Worm (Caenorhabditis elegans) whole organism, dauer: Measurements from ENCODE around the gene C01G5.7.

Experiments
- unc-62 ChIP-seq: sonication (generic microtip); optimal IDR thresholded peaks from 2 replicates; lab custom pipeline; 2017; ENCODE audit warnings: missing biosample characterization, missing genetic modification reagents, missing genetic modification characterization

C01G5.7 gene

ce11 chrIV:6522305-6522917 lies 4.5 kb downstream of the C01G5.7 start, which contains the start of gene ddi-1:
Gene ddi-1 (plus strand): TSS chrIV:6522867.
- TF ChIP-seq unc-62 (GFP tag; lab: Kevin White, UChicago) = no peak

ce11 chrIV:6523773-6524172 lies 5.8 kb downstream of the C01G5.7 start:
- no peak for TF ChIP-seq unc-62 (GFP tag; lab: Kevin White, UChicago)

ce11 chrIV:6524531-6524930 lies 6.6 kb downstream of the C01G5.7 start, which contains the start of gene C01G5.5:
Gene C01G5.5 (plus strand): TSS chrIV:6524610.
- no peak for TF ChIP-seq unc-62 (GFP tag; lab: Kevin White, UChicago)

ce11 chrIV:6526522-6526921 lies 8.6 kb downstream of the C01G5.7 start:
- no peak for TF ChIP-seq unc-62 (GFP tag; lab: Kevin White, UChicago)

DNA sequence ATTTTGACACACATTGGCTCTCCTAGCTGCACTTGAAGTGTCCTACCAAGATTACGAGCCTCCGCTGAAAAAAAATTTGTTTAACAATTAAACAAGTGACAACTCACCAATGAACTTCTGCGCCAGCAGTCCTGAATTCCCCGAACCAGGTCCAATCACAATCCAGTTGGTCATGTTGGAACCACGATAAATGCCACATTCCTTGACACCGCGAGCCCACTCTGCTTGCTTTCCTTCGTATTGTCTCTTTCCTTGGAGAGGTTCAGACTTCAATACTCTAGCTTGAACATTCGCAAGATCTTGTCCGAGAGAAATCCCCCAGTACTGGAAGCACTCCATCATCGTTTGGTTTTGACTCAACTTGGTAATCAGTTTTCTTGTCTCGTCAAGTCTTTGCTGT lies 10.2 kb downstream of the C01G5.7 start:
- no peak for TF ChIP-seq unc-62 (GFP tag; lab: Kevin White, UChicago)

DNA sequence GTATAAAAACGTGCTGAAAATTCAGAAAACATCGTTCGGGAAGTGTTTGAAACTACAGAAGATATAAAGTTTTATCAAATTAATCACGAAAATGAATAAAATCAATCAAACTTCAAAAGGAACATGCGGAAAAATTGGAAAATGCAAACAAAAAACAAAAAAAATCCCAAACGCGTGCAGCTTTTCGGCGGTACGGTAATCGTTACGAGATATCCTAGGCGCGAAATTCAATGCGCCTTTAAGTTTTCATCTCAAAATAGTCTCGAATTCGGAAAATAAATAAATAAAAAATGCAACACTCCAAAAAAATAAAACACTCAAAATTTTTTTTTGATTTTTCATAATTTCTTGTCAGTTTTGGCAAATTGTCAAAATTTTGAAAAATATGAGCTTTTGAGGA lies 11.9 kb downstream of the C01G5.7 start:
- TF ChIP-seq unc-62 (GFP tag; lab: Kevin White, UChicago) = no peak

- no peak for TF ChIP-seq unc-62 (GFP tag; lab: Kevin White, UChicago)
Observed at ce11 chrIV:6531450-6531849, 13.5 kb downstream of the C01G5.7 start, which contains the start of gene C01G5.4. Gene C01G5.4 (plus strand): TSS chrIV:6531750.

DNA sequence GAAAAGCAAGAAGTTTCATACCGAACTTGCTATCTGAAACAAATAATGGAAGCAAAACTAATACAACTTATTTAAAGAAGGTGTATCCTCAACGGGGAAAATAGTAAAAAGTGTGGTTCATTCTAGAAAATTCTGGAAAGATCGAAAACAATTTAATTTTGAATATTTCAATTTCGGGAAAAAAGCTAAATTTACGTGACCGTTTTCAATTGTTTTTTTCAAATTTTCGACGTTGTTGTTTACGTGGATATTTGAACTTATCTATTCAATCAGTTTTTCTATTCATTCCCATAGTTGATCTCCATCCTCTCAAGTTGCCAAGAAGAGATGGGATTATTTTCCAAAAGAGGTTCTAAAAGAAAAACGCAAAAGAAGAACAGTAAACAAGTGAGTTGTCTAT lies 17.9 kb downstream of the C01G5.7 start, which contains the start of gene C01G5.3:
TSS of gene C01G5.3 (plus strand) at position 301 of the 400 bp plus-strand sequence.
- TF ChIP-seq unc-62 (GFP tag; lab: Kevin White, UChicago) = no peak

ce11 chrIV:6541435-6541834 lies 23.5 kb downstream of the C01G5.7 start, which contains the start of gene C01G5.25:
Gene C01G5.25 (plus strand): TSS chrIV:6541684.
- TF ChIP-seq unc-62 (GFP tag; lab: Kevin White, UChicago) = no peak

DNA sequence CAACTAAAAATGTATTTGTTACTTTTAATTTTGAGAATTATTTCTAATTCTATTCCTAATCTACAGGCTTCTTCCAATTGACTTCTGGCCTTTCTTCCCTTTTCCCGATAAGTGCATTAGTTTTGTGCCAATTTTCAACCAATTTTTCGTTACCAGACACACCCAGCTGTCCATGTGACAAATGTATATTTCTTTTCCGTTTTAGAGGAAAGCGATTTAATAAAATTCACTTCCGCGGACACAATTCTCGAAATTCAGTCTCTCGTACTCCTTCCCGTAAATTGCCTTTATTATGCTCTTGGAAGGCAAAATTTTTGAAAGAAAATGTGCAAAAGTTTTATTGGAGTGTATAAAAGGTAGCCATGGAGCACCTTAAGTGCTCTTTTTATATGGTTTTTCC lies 25.0 kb downstream of the C01G5.7 start:
- no peak for TF ChIP-seq unc-62 (GFP tag; lab: Kevin White, UChicago)

ce11 chrIV:6547397-6547796 lies 29.4 kb downstream of the C01G5.7 start:
- no peak for TF ChIP-seq unc-62 (GFP tag; lab: Kevin White, UChicago)

DNA sequence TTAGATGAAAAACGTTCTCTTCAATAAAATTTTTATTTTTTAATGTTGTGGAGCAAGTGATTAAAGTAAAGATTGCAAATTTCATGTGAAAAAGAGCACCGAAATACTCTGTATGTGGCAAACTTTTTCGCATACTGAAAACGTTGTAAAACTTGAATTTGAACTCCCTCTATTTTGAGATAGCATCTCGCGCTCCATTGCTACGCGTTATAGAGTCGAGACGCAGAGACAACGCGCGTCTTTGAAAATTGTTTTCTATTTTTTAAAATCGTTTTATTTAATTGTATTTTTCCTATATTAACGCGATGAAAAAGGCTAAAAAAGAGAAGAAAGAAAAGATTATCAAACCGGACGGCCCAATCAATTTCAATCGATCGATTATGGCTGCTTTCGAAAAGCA lies 30.6 kb downstream of the C01G5.7 start, which contains the start of gene fan-1:
TSS of gene fan-1 (plus strand) at position 78 of the 400 bp plus-strand sequence.
- no peak for TF ChIP-seq unc-62 (GFP tag; lab: Kevin White, UChicago)

DNA sequence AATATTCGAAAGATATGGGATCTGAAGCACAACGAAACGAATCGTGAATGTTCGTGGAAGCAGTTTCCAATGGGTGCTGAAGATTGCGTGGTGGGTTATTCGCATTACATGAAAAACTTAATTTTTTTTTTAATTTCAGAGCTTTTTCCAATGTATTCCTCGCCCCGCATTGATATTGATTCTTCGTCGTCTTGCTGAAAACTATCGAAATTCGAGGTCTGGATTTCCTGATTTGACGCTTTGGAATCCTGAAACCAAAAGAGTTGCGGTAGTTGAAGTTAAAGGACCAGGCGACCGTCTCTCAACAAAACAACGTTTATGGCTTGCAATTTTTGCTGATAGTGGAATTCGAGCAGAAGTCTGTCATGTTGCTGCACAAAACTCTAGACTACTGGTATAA lies 34.1 kb downstream of the C01G5.7 start:
- no peak for TF ChIP-seq unc-62 (GFP tag; lab: Kevin White, UChicago)

DNA sequence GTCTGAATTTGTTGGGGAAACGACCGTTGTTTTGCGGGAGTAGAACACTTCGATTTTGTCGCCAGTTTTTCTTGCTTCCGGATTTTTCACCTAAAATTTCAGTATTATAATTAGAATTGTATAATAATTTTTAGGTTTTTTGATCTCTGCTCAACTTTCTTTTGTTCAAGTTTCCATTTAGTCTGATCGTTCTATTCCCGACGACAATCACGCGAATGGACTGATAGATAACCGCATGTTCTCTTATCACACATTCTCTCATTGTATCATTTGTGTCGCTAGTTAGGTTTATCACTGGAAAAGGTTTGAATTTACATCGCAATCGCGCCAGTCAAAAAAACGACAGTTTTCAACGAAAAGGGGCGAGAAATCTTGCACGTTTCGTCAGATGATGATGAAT lies 36.9 kb downstream of the C01G5.7 start:
- TF ChIP-seq unc-62 (GFP tag; lab: Kevin White, UChicago) = no peak

DNA sequence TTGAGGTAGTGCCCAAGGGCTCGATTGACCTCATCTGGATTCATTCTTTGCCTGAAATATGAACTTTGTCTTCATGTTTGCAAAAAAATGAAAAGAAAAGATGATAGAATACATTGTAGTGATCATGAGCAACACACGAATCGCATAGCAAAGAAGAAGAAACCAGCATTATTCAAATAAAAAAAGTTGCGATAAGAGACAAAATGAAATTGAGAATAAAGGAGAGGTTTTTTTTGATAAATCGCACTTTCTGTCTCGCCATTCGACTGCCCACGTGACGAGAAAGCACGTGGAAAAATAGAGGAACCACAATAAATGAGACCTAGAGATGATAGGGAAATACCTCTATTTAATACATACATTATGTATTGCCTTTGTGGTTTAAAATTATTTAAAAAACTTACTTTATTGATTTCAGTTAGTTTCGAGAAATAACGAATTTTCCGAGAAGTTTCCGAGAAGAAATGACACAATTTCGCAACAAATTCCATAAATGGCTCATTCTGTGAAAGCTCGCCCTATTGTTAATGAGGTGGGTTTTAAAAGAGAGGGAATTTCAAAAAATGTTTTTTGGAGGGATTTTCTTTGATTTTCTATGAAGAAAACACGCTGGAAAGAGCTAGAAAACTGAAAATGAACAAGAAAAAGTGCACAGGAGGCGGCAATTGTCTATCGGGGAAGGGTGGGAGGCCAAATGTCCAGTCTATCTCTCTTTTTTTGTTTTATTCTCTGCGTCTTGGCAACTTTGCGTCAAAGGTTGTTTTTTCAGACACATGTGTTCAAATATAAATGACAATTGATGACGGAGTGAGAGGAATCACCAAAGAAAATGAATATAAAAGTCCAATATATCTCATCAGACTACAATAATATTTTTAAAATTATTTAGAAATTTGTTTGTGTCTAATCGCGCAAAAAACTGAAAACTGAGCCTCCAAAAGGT lies 37.7 kb downstream of the C01G5.7 start, which contains the start of gene paqr-1:
TSS of gene paqr-1 (minus strand) at position 51 of the 943 bp plus-strand sequence.
- no peak for TF ChIP-seq unc-62 (GFP tag; lab: Kevin White, UChicago)
